Worm (Caenorhabditis elegans) whole organism, mixed stage, embryonic: ENCODE results near the gene kvs-4.

Experiments used
- M03D4.4 ChIP-seq: sonication (generic microtip); optimal IDR thresholded peaks from 2 replicates; lab custom pipeline; 2017; ENCODE audit warnings: mild to moderate bottlenecking, missing genetic modification characterization, missing compliant biosample characterization
- bed-3 ChIP-seq: fragments of 200-800 bp; sonication (Bioruptor generic); optimal IDR thresholded peaks from 3 replicates; lab custom pipeline; 2018; ENCODE audit warnings: mild to moderate bottlenecking, missing genetic modification characterization, moderate library complexity, missing compliant biosample characterization
- blmp-1 ChIP-seq: fragments of 150-350 bp; optimal IDR thresholded peaks from 2 replicates; lab custom pipeline; 2014; ENCODE audit warnings: missing biosample characterization, missing genetic modification characterization
- ceh-39 ChIP-seq: fragments of 150-350 bp; optimal IDR thresholded peaks from 2 replicates; lab custom pipeline; 2014; ENCODE audit warnings: missing biosample characterization, missing genetic modification characterization
- ceh-43 ChIP-seq: fragments of 200-800 bp; sonication (Bioruptor generic); optimal IDR thresholded peaks from 2 replicates; lab custom pipeline; 2018; ENCODE audit warnings: mild to moderate bottlenecking, missing genetic modification characterization, moderate library complexity, missing compliant biosample characterization
- ceh-83 ChIP-seq: fragments of 200-800 bp; sonication (Bioruptor generic); optimal IDR thresholded peaks from 2 replicates; lab custom pipeline; 2018; ENCODE audit warnings: mild to moderate bottlenecking, missing genetic modification characterization, missing compliant biosample characterization
- ces-1 ChIP-seq: fragments of 150-350 bp; optimal IDR thresholded peaks from 2 replicates; lab custom pipeline; 2014; ENCODE audit warnings: missing biosample characterization, missing genetic modification reagents, missing genetic modification characterization
- cnd-1 ChIP-seq: fragments of 200-800 bp; sonication (Bioruptor generic); optimal IDR thresholded peaks from 2 replicates; lab custom pipeline; 2018; ENCODE audit warnings: mild to moderate bottlenecking, missing genetic modification characterization, missing compliant biosample characterization
- drap-1 ChIP-seq: fragments of 200-800 bp; sonication (Bioruptor generic); optimal IDR thresholded peaks from 3 replicates; lab custom pipeline; 2018; ENCODE audit warnings: mild to moderate bottlenecking, missing genetic modification characterization, missing compliant biosample characterization
- elt-1 ChIP-seq: sonication (generic microtip); optimal IDR thresholded peaks from 2 replicates; lab custom pipeline; 2017; ENCODE audit warnings: missing genetic modification characterization, mild to moderate bottlenecking, missing compliant biosample characterization, antibody characterized with exemption, moderate library complexity, borderline replicate concordance; ENCODE audit not compliant: insufficient read depth
- elt-3 ChIP-seq: fragments of 150-350 bp; optimal IDR thresholded peaks from 2 replicates; lab custom pipeline; 2014; ENCODE audit warnings: missing biosample characterization, missing genetic modification characterization
- flh-1 ChIP-seq: fragments of 200-800 bp; sonication (Bioruptor generic); optimal IDR thresholded peaks from 2 replicates; lab custom pipeline; 2018; ENCODE audit warnings: mild to moderate bottlenecking, missing genetic modification characterization, moderate library complexity, missing compliant biosample characterization
- ham-2 ChIP-seq: fragments of 200-800 bp; sonication (Bioruptor generic); optimal IDR thresholded peaks from 2 replicates; lab custom pipeline; 2018; ENCODE audit warnings: mild to moderate bottlenecking, missing genetic modification characterization, missing compliant biosample characterization
- hlh-1 ChIP-seq: fragments of 150-350 bp; optimal IDR thresholded peaks from 2 replicates; lab custom pipeline; 2014; ENCODE audit warnings: missing biosample characterization, missing genetic modification reagents, missing genetic modification characterization
- lin-13 ChIP-seq: fragments of 150-350 bp; optimal IDR thresholded peaks from 2 replicates; lab custom pipeline; 2014; ENCODE audit warnings: missing biosample characterization, missing genetic modification characterization
- lin-32 ChIP-seq: fragments of 200-800 bp; sonication (Bioruptor generic); optimal IDR thresholded peaks from 2 replicates; lab custom pipeline; 2018; ENCODE audit warnings: mild to moderate bottlenecking, missing genetic modification characterization, missing compliant biosample characterization
- lsy-2 ChIP-seq: fragments of 150-350 bp; optimal IDR thresholded peaks from 2 replicates; lab custom pipeline; 2014; ENCODE audit warnings: missing biosample characterization, missing genetic modification characterization
- mab-5 ChIP-seq: fragments of 150-350 bp; optimal IDR thresholded peaks from 2 replicates; lab custom pipeline; 2014; ENCODE audit warnings: missing biosample characterization, missing genetic modification characterization
- mep-1 ChIP-seq: fragments of 150-350 bp; optimal IDR thresholded peaks from 2 replicates; lab custom pipeline; 2017; ENCODE audit warnings: missing biosample characterization, missing genetic modification reagents, missing genetic modification characterization, inconsistent platforms
- mls-2 ChIP-seq: sonication (generic microtip); optimal IDR thresholded peaks from 2 replicates; lab custom pipeline; 2016; ENCODE audit warnings: mild to moderate bottlenecking, missing genetic modification characterization, moderate library complexity, missing compliant biosample characterization
- nhr-12 ChIP-seq: fragments of 150-350 bp; optimal IDR thresholded peaks from 2 replicates; lab custom pipeline; 2014; ENCODE audit warnings: missing biosample characterization, missing genetic modification characterization
- nhr-2 ChIP-seq: fragments of 150-350 bp; optimal IDR thresholded peaks from 2 replicates; lab custom pipeline; 2014; ENCODE audit warnings: missing biosample characterization, missing genetic modification characterization
- nhr-237 ChIP-seq: fragments of 150-350 bp; optimal IDR thresholded peaks from 2 replicates; lab custom pipeline; 2014; ENCODE audit warnings: missing biosample characterization, missing genetic modification characterization
- nhr-28 ChIP-seq: fragments of 150-350 bp; optimal IDR thresholded peaks from 2 replicates; lab custom pipeline; 2014; ENCODE audit warnings: missing biosample characterization, missing genetic modification characterization
- snpc-4 ChIP-seq: fragments of 150-350 bp; optimal IDR thresholded peaks from 2 replicates; lab custom pipeline; 2014; ENCODE audit warnings: missing biosample characterization, missing genetic modification characterization
- sptf-1 ChIP-seq: sonication (generic microtip); optimal IDR thresholded peaks from 2 replicates; lab custom pipeline; 2017; ENCODE audit warnings: mild to moderate bottlenecking, missing genetic modification characterization, moderate library complexity, missing compliant biosample characterization
- tbx-8 ChIP-seq: fragments of 200-800 bp; sonication (Bioruptor generic); optimal IDR thresholded peaks from 2 replicates; lab custom pipeline; 2018; ENCODE audit warnings: mild to moderate bottlenecking, missing genetic modification characterization, moderate library complexity, missing compliant biosample characterization
- unc-120 ChIP-seq: sonication (generic microtip); optimal IDR thresholded peaks from 2 replicates; lab custom pipeline; 2017; ENCODE audit warnings: missing genetic modification characterization, missing compliant biosample characterization; ENCODE audit not compliant: poor library complexity, severe bottlenecking
- unc-39 ChIP-seq: fragments of 150-350 bp; optimal IDR thresholded peaks from 2 replicates; lab custom pipeline; 2014; ENCODE audit warnings: missing biosample characterization, missing genetic modification characterization
- unc-62 ChIP-seq: fragments of 150-350 bp; optimal IDR thresholded peaks from 2 replicates; lab custom pipeline; 2014; ENCODE audit warnings: missing biosample characterization, missing genetic modification reagents, missing genetic modification characterization
- zip-8 ChIP-seq: fragments of 150-350 bp; optimal IDR thresholded peaks from 2 replicates; lab custom pipeline; 2014; ENCODE audit warnings: missing biosample characterization, missing genetic modification characterization
- ztf-11 ChIP-seq: fragments of 150-350 bp; optimal IDR thresholded peaks from 2 replicates; lab custom pipeline; 2014; ENCODE audit warnings: missing biosample characterization, missing genetic modification characterization

kvs-4 gene

ce11 chrIII:11012264-11012663 is at the start of gene kvs-4:
Gene kvs-4 (plus strand): TSS chrIII:11012564.
- TF ChIP-seq cnd-1 (no peak), mep-1 (tag; lab: Kevin White, UChicago) (no peak), elt-1 (tag; lab: Kevin White, UChicago) (no peak), M03D4.4 (no peak), bed-3 (GFP tag; lab: Kevin White, UChicago) (no peak), hlh-1 (tag; lab: Kevin White, UChicago) (no peak), lin-13 (tag; lab: Kevin White, UChicago) (no peak), unc-39 (no peak), tbx-8 (GFP tag; lab: Kevin White, UChicago) (no peak), ceh-43 (no peak), blmp-1 (tag; lab: Kevin White, UChicago) (no peak), ceh-83 (GFP tag; lab: Kevin White, UChicago) (no peak), unc-120 (tag; lab: Kevin White, UChicago) (no peak), lsy-2 (no peak), mls-2 (tag; lab: Kevin White, UChicago) (no peak), nhr-237 (tag; lab: Kevin White, UChicago) (no peak), sptf-1 (tag; lab: Kevin White, UChicago) (no peak), zip-8 (no peak), ces-1 (GFP tag; lab: Kevin White, UChicago) (no peak), lin-32 (GFP tag; lab: Kevin White, UChicago) (no peak)

DNA sequence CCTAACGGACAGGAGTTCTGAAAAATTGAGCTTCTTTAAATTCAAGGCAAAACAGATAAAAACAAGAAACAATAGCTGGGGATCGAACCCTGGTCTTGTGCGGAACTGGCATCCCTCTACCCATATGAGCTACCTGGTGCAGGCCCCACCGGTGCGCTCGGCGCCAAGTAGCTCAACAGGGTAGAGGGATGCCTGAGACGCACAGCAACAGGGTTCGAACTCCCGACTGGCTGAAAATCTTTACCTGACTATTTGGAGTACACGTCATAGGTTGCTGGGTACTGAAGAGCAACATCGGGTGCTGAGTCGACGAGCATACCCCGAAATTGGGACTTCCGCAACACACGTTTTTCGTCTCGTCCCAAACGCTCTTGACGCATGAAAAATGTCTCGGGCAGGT is 49.5 kb upstream of the kvs-4 start:
- no peak for TF ChIP-seq nhr-12 (tag; lab: Kevin White, UChicago)
- TF ChIP-seq ceh-43 = no peak
- TF ChIP-seq mls-2 (tag; lab: Kevin White, UChicago) = no peak
- TF ChIP-seq M03D4.4 = no peak
- no peak for TF ChIP-seq elt-3
- TF ChIP-seq ham-2 (GFP tag; lab: Kevin White, UChicago) = no peak
- no peak for TF ChIP-seq cnd-1
- TF ChIP-seq unc-39 = no peak
- TF ChIP-seq blmp-1 (tag; lab: Kevin White, UChicago) = no peak
- no peak for TF ChIP-seq ceh-83 (GFP tag; lab: Kevin White, UChicago)
- TF ChIP-seq snpc-4 (tag; lab: Kevin White, UChicago) = no peak
- no peak for TF ChIP-seq zip-8
- no peak for TF ChIP-seq mep-1 (tag; lab: Kevin White, UChicago)
- no peak for TF ChIP-seq ztf-11 (tag; lab: Kevin White, UChicago)
- no peak for TF ChIP-seq unc-62 (GFP tag; lab: Kevin White, UChicago)
- no peak for TF ChIP-seq elt-1 (tag; lab: Kevin White, UChicago)
- no peak for TF ChIP-seq flh-1 (GFP tag; lab: Kevin White, UChicago)
- no peak for TF ChIP-seq lin-13 (tag; lab: Kevin White, UChicago)

ce11 chrIII:10967010-10967409 is 45.4 kb upstream of the kvs-4 start, which contains the start of gene W05B2.2:
Gene W05B2.2 (minus strand): TSS chrIII:10967110.
- TF ChIP-seq elt-1 (tag; lab: Kevin White, UChicago) = no peak
- no peak for TF ChIP-seq snpc-4 (tag; lab: Kevin White, UChicago)
- no peak for TF ChIP-seq unc-39

DNA sequence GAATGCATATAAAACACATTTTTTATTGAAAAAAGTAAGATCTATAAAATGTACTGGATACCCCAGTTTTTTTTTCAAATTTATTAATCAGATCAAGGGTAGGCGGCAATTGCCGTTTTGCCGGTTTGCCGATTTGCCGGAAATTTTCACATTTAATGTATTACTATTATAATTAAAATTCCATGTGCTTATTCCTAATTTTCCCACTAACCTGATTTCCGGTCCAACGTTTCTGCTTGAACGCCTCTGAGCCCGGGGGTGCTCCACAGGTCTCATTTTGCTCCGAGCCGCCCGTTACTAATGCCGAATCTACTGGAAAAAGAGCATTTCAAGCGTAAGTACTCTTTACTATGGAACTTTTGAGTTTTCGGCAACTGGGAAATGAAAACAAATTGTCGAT is 42.7 kb upstream of the kvs-4 start, which contains the start of gene dhc-4:
Gene dhc-4 (plus strand): TSS at position 301 of the 400 bp plus-strand sequence.
- TF ChIP-seq bed-3 (GFP tag; lab: Kevin White, UChicago) = no peak
- no peak for TF ChIP-seq ceh-39 (tag; lab: Kevin White, UChicago)
- TF ChIP-seq nhr-2 (tag; lab: Kevin White, UChicago) = no peak
- no peak for TF ChIP-seq nhr-28 (tag; lab: Kevin White, UChicago)
- no peak for TF ChIP-seq snpc-4 (tag; lab: Kevin White, UChicago)
- TF ChIP-seq lin-32 (GFP tag; lab: Kevin White, UChicago) = no peak
- TF ChIP-seq mab-5 = no peak
- TF ChIP-seq zip-8 = no peak
- no peak for TF ChIP-seq ceh-43
- TF ChIP-seq flh-1 (GFP tag; lab: Kevin White, UChicago) = no peak
- TF ChIP-seq drap-1 (GFP tag; lab: Kevin White, UChicago) = no peak
- no peak for TF ChIP-seq lsy-2
- TF ChIP-seq nhr-237 (tag; lab: Kevin White, UChicago) = no peak
- TF ChIP-seq mls-2 (tag; lab: Kevin White, UChicago) = no peak
- TF ChIP-seq unc-120 (tag; lab: Kevin White, UChicago) = no peak
- TF ChIP-seq lin-13 (tag; lab: Kevin White, UChicago) = no peak
- TF ChIP-seq ceh-83 (GFP tag; lab: Kevin White, UChicago) = no peak
